Fruit fly (Drosophila melanogaster): Measurements from ENCODE around the gene CtBP.
A peak's percentile ranks its signal among the peaks of the same experiment; 100 is the strongest.

Gene CtBP

dm6 chr3R:13011621-13011963 lies at the start of gene CtBP:
Gene CtBP, plus strand, starts transcription at chr3R:13011649.
- no peak for TF ChIP-seq CG17801 (GFP tag; optimal IDR thresholded peaks at IDR 0.05; ENCODE audit: partially characterized antibody)

DNA sequence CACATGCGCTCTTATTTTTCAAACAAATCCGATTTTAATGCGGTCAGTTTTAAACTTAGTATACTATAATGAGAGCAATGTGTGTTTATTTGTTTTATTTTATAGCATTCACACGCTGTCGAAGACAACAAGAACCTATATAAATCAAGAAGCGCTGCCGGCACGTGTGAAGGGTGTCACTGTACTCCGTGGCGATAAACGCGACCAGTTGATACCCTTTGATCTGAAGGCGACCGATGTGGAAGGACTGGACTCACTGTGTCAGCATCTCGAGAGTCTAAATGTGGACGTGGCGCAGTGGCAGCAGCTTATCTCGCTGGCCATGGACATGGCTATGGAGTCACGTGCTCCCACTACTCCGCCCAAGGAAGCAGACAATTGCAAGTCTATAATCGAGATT lies 48.8 kb upstream of the CtBP start:
- no peak for TF ChIP-seq CG17801 (GFP tag; optimal IDR thresholded peaks at IDR 0.05; ENCODE audit: partially characterized antibody)

DNA sequence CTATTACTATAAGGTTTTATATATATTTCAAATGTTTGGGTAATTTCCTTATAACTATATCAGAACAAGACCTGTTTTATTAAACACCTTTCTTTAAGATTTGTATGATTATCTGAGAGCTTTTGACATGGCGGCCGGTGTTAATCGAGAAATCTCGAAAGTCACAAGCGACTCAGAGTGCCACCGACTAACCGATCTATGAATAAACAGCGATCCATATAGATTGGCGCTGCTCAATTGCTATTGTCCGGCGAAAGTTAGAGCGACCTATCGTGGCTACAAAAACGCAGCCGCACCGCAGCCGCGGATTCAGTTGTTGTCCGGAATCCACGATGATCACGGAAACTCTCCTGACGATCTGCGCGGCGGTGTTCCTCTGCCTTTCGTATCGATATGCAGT lies 48.0 kb upstream of the CtBP start, which contains the start of gene Cyp304a1:
Gene Cyp304a1, plus strand, starts transcription at position 301 of the 400 bp plus-strand sequence.
- TF ChIP-seq CG17801 (GFP tag; optimal IDR thresholded peaks at IDR 0.05; ENCODE audit: partially characterized antibody) = no peak

DNA sequence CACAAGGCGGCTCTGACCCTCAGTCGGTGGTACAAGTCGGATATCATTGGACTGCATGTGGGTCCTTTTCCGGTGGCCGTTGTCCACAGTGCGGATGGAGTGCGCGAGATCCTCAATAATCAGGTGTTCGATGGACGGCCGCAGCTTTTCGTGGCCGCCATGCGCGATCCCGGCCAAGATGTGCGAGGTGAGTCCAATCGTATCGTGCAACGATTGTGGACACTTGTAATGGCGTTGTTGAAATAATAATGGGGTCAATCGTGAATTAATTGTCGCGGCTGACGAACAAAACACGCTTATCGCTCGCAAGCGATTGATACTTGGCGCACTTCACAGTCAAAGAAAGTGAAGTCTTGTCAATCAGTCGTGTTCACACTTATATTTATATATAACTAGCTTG lies 47.4 kb upstream of the CtBP start:
- TF ChIP-seq CG17801 (GFP tag; optimal IDR thresholded peaks at IDR 0.05; ENCODE audit: partially characterized antibody) = no peak

- no peak for TF ChIP-seq CG17801 (GFP tag; optimal IDR thresholded peaks at IDR 0.05; ENCODE audit: partially characterized antibody)
These were observed 43.8 kb upstream of the CtBP start, which contains the start of the genes CG14384 and grsm for dm6 chr3R:12967612-12968011. Gene CG14384, minus strand, starts transcription at chr3R:12967712. Gene grsm, minus strand, starts transcription at chr3R:12967712.

- no peak for TF ChIP-seq CG17801 (GFP tag; optimal IDR thresholded peaks at IDR 0.05; ENCODE audit: partially characterized antibody)
These were observed 39.3 kb upstream of the CtBP start for dm6 chr3R:12972106-12972505.

dm6 chr3R:12974447-12974846 lies 37.0 kb upstream of the CtBP start:
- no peak for TF ChIP-seq CG17801 (GFP tag; optimal IDR thresholded peaks at IDR 0.05; ENCODE audit: partially characterized antibody)

- no peak for TF ChIP-seq CG17801 (GFP tag; optimal IDR thresholded peaks at IDR 0.05; ENCODE audit: partially characterized antibody)
These were observed 36.2 kb upstream of the CtBP start for dm6 chr3R:12975223-12975622.

DNA sequence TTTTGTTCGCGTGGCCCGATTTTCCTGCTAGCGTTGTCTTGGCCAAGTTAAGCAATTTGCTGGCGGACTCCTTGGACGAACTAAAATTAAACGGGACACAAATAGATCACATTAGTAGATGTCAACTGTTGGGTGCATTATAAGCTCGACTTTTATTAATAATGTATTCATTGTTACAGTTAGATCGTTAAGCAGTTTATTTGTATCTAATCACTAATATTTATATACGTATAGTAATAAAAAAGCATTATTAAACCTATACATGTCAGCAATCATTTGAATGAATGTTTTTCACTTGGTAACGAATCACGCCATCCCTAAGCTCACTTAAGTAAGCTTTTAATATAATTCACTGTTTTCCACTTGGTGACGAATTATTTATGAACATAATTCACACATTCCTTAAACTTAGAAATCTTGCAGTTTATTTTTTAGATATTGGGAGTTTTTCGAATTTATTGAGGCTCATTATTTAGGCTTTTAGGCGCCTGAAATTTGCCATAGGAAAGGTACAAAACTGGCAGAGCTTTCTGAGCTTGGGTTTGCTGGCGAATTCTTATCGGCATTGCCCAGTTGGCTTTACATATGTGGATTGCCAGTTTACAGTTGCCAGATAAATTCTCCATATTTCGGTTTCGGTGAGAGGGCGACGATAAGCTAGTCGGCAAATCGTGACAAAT lies 33.9 kb upstream of the CtBP start, which contains the start of the genes CG7381 and CG7091:
Gene CG7381, minus strand, starts transcription at position 101 of the 680 bp plus-strand sequence.
Gene CG7091, plus strand, starts transcription at position 630 of the 680 bp plus-strand sequence.
- TF ChIP-seq CG17801 (GFP tag; optimal IDR thresholded peaks at IDR 0.05; ENCODE audit: partially characterized antibody) = no peak

dm6 chr3R:12980628-12981219 lies 30.7 kb upstream of the CtBP start, which contains the start of gene Paip2:
Gene Paip2, plus strand, starts transcription at chr3R:12980792.
- TF ChIP-seq CG17801 (GFP tag; optimal IDR thresholded peaks at IDR 0.05; ENCODE audit: partially characterized antibody) = no peak

DNA sequence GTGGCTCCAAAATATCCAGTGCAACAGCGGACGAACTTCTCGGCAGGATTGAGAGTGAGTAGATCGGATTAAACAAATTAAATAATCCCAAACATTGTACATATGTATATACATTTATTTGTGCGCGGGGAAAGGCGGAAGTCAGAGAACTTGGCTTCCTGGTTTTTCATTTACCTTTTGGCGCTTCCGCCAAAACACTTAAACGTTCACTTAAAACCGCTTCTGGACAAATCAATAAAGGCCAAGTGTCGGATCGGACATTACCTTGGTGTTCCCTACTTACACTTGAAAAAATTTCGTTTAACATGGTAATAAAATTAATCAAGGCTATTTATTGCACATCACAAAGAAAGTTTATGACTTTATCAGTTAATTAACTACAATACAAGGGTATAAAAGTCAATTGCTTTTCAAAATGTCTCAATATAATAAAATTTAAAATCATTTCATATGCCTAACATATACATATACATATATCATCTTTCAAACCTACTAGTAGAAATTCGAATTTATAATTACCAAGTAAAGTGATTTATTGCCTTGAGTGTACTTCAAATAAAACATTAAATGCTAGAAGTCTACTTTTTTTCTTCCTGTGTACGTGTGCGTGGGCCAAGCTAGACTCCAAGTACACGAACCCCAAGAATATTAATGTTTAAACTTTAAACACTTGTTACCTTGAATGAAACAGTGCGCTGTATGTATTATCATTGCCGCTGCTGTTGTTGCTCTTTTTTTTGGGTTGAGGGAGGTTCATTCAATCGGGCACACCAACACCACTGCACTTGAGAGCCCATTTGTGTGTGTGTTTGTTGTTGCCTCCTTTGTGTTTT lies 29.9 kb upstream of the CtBP start:
- TF ChIP-seq CG17801 (GFP tag; optimal IDR thresholded peaks at IDR 0.05; ENCODE audit: partially characterized antibody) = peak; percentile 72

DNA sequence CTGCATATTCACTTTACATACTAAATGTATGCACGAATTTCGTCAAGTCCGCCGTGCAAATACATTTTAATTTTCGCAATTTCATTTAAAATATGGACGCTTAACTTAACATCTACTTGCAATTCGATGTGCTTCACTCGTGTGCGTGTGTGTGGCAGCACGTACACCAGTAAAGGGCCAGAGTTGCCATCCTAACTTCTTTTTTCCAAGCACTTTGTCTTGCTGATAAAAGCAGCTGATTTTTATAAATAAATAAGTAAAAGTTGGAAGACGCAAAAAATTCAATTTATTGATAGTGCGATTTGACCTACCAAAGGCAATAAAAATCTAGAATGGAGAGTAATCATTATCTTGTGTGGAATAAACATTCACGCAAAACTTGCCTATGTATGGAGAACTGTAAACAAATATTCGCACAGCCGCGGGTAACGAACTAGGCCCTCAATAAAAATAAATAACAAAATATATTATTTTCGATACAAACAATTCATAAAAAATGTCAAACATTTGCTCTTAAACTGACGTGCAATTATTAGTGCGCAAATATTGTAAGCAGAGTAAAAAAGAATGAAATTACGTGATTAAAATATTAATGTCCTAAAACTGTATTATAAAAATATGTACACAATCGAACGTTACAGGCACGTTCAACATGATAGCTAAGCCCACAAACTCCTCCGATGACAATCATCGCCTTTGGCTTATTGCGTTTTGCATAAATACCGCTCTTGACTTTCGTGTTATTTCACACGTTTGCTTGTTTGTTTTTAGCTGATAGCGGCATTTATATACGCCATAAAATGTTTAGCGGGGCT lies 29.1 kb upstream of the CtBP start:
- peak; percentile 54 for TF ChIP-seq CG17801 (GFP tag; optimal IDR thresholded peaks at IDR 0.05; ENCODE audit: partially characterized antibody)

- no peak for TF ChIP-seq CG17801 (GFP tag; optimal IDR thresholded peaks at IDR 0.05; ENCODE audit: partially characterized antibody)
These were observed 28.3 kb upstream of the CtBP start for dm6 chr3R:12982982-12983633.

DNA sequence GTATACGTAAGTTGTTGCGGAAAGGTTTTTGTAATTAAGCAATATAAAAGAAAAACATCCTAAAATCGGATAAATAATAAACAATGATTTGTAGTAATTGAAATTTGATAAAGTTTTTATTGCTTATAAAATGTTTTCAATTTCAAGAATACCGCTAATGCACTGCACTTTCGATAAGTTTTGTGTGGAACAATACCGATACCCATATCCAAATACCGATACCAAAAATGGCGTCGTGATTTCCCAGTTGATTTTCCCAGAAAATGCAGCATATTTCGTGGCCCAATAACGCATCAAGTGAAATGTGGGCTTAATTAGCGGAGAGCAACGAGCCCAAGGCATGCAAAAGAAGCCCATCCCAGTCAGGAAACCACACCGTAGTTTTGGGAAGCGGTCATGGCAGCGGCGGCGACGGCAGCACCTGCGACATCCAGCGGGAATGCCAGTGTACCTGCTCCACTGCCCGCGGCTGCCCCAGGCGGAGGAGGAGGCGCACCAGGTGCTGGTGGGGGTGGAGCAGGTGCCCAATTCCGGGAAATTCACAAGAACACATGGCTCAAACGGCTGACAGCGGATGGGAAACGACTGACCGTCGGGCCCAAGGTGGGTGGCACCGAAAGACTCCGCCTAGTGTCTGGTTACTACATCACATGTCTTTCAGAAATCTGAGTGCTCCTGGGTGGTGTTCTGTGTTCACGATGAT lies 25.5 kb upstream of the CtBP start, which contains the start of gene CG31342:
Gene CG31342, plus strand, starts transcription at position 214 of the 703 bp plus-strand sequence.
- TF ChIP-seq CG17801 (GFP tag; optimal IDR thresholded peaks at IDR 0.05; ENCODE audit: partially characterized antibody) = peak; percentile 48

Data from ovary, adult (tissue).